Worm (Caenorhabditis elegans) whole organism, dauer: ENCODE measurements around the gene chc-1.

Experiments used
- unc-62 ChIP-seq: sonication (generic microtip); optimal IDR thresholded peaks from 2 replicates; lab custom pipeline; 2017; ENCODE audit warnings: missing biosample characterization, missing genetic modification reagents, missing genetic modification characterization

The chc-1 gene

ce11 chrIII:10202894-10203871, at the start of gene chc-1:
Gene chc-1 (plus strand): TSS chrIII:10203821.
- TF ChIP-seq unc-62 (GFP tag; lab: Kevin White, UChicago): no peak

ce11 chrIII:10154993-10155392, 48.6 kb upstream of the chc-1 start:
- no peak for TF ChIP-seq unc-62 (GFP tag; lab: Kevin White, UChicago)

ce11 chrIII:10156269-10156668, 47.4 kb upstream of the chc-1 start:
- TF ChIP-seq unc-62 (GFP tag; lab: Kevin White, UChicago): no peak

ce11 chrIII:10160385-10160784, 43.2 kb upstream of the chc-1 start, which contains the start of the genes K08E5.5 and mua-3:
Gene K08E5.5 (minus strand): TSS chrIII:10160485.
Gene mua-3 (plus strand): TSS chrIII:10160697.
- no peak for TF ChIP-seq unc-62 (GFP tag; lab: Kevin White, UChicago)

- TF ChIP-seq unc-62 (GFP tag; lab: Kevin White, UChicago): no peak
Observed at ce11 chrIII:10170265-10170664, 33.4 kb upstream of the chc-1 start.

- TF ChIP-seq unc-62 (GFP tag; lab: Kevin White, UChicago): no peak
Observed at ce11 chrIII:10178023-10178422, 25.6 kb upstream of the chc-1 start.

- no peak for TF ChIP-seq unc-62 (GFP tag; lab: Kevin White, UChicago)
Observed at ce11 chrIII:10178552-10178951, 25.1 kb upstream of the chc-1 start.

ce11 chrIII:10179444-10179843, 24.2 kb upstream of the chc-1 start:
- TF ChIP-seq unc-62 (GFP tag; lab: Kevin White, UChicago): no peak

- no peak for TF ChIP-seq unc-62 (GFP tag; lab: Kevin White, UChicago)
Observed at ce11 chrIII:10181868-10182267, 21.8 kb upstream of the chc-1 start.

- TF ChIP-seq unc-62 (GFP tag; lab: Kevin White, UChicago): no peak
Observed at ce11 chrIII:10186160-10186559, 17.5 kb upstream of the chc-1 start, which contains the start of gene unc-47. Gene unc-47 (minus strand): TSS chrIII:10186260.

- no peak for TF ChIP-seq unc-62 (GFP tag; lab: Kevin White, UChicago)
Observed at ce11 chrIII:10187840-10188239, 15.8 kb upstream of the chc-1 start.

- no peak for TF ChIP-seq unc-62 (GFP tag; lab: Kevin White, UChicago)
Observed at ce11 chrIII:10188912-10189311, 14.7 kb upstream of the chc-1 start, which contains the start of gene epac-1. Gene epac-1 (plus strand): TSS chrIII:10189212.

- TF ChIP-seq unc-62 (GFP tag; lab: Kevin White, UChicago): no peak
Observed at ce11 chrIII:10194569-10194968, 9.1 kb upstream of the chc-1 start.

ce11 chrIII:10195911-10196310, 7.7 kb upstream of the chc-1 start:
- TF ChIP-seq unc-62 (GFP tag; lab: Kevin White, UChicago): no peak

ce11 chrIII:10196796-10197195, 6.8 kb upstream of the chc-1 start:
- no peak for TF ChIP-seq unc-62 (GFP tag; lab: Kevin White, UChicago)

- no peak for TF ChIP-seq unc-62 (GFP tag; lab: Kevin White, UChicago)
Observed at ce11 chrIII:10197416-10197815, 6.2 kb upstream of the chc-1 start, which contains the start of gene dod-6. Gene dod-6 (plus strand): TSS chrIII:10197716.

- TF ChIP-seq unc-62 (GFP tag; lab: Kevin White, UChicago): no peak
Observed at ce11 chrIII:10199052-10199451, 4.6 kb upstream of the chc-1 start, which contains the start of gene T20G5.8. Gene T20G5.8 (plus strand): TSS chrIII:10199352.
